Fruit fly (Drosophila melanogaster) Kc167 (cell line): ENCODE results near the gene Shawn.

Experiments
- Myc ChIP-seq: fragments of >200 bp; optimal IDR thresholded peaks from 2 replicates; lab custom pipeline; 2017; ENCODE audit warnings: missing external identifiers
- Sin3A ChIP-seq: fragments of >200 bp; optimal IDR thresholded peaks from 2 replicates; lab custom pipeline; 2018; ENCODE audit warnings: missing external identifiers
- h ChIP-seq: fragments of >200 bp; optimal IDR thresholded peaks from 3 replicates; lab custom pipeline; 2018; ENCODE audit warnings: missing external identifiers
- insv ChIP-seq: fragments of >200 bp; optimal IDR thresholded peaks from 3 replicates; lab custom pipeline; 2018; ENCODE audit warnings: missing external identifiers
- psq ChIP-seq: fragments of >200 bp; optimal IDR thresholded peaks from 2 replicates; lab custom pipeline; 2017; ENCODE audit warnings: missing external identifiers
- ttk ChIP-seq: sonication (Bioruptor generic); optimal IDR thresholded peaks from 2 replicates; lab custom pipeline; 2017; ENCODE audit warnings: missing external identifiers

Gene Shawn

DNA sequence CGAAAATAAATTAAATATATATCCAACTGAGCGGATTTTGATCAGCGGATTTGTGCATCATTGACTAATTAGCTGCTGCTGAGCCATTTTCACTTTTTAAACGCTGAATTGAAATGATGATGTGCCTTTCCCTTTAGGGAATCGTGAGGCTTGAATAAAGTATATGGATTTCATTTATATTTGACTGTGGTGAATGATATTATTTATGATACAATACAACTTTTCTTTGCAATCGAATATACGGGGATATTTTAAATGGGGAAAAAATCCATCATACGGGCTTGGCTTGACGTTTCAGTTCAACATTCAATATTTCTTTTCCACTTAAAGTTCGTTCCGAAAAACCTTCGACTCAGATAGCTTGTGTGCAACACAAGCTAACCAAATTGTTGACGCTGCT lies at the start of gene Shawn, which contains the start of gene Tyler:
Shawn (plus strand) TSS at position 301 of the 400 bp plus-strand sequence.
Tyler (plus strand) TSS at position 301 of the 400 bp plus-strand sequence.
- TF ChIP-seq insv (lab: Kevin White, UChicago) = no peak
- no peak for TF ChIP-seq Myc (lab: Kevin White, UChicago)
- no peak for TF ChIP-seq Sin3A
- TF ChIP-seq h = no peak
- no peak for TF ChIP-seq ttk (lab: Kevin White, UChicago)
- TF ChIP-seq psq (lab: Kevin White, UChicago) = no peak

DNA sequence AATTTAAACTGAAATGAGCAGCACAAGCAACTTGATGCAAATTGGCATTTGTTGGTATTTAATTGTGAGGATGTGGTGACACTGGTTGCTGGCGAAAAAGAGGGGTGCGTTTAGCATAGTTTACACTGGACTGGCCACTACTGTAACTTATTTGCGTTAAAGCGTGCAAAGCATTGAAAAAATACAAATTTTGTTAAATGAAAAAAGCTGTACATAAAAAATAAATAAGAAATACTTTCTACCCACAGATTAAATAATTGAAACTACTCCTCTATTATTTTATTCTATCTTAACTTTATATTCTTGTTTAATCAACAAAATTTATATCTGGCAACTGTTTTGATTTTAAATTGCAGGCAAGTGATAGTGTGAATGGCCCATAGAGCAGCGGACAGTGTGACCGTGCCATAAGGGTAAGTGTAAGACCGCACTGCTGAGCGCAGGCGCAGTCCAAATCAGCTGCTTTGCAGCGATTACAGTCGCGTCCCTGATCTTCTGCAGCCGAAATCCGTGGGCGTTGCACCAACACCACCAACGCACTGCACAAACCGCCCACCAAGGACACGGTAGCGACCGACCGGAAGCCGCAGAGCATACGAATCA lies 45.5 kb upstream of the Shawn start, which contains the start of the genes Grip84 and car:
Grip84 (minus strand) TSS at position 51 of the 603 bp plus-strand sequence.
car (plus strand) TSS at position 306 of the 603 bp plus-strand sequence.
- TF ChIP-seq insv (lab: Kevin White, UChicago) (no peak), h (no peak), psq (lab: Kevin White, UChicago) (no peak), ttk (lab: Kevin White, UChicago) (no peak), Myc (lab: Kevin White, UChicago) (no peak)

DNA sequence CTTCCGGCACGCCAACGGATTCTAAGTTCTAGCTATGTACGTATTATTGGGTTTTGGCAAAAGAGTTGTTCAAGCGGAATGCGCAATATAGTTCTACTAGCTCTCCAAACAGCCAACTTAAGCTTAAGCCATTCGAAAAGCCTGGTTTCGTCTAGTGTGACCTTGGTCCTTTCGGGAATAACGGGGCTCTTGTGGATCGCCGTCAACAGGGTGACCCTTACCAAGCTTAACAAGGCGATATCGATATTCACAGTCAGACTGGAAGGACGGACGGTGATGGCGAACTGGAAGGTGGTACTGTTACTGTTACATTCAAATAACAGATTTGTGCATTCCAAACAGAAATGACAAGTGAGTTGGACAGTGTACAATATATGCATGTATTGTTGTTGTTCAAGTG lies 37.6 kb upstream of the Shawn start:
- TF ChIP-seq Sin3A (no peak), Myc (lab: Kevin White, UChicago) (no peak), h (no peak), psq (lab: Kevin White, UChicago) (no peak), ttk (lab: Kevin White, UChicago) (no peak), insv (lab: Kevin White, UChicago) (no peak)

DNA sequence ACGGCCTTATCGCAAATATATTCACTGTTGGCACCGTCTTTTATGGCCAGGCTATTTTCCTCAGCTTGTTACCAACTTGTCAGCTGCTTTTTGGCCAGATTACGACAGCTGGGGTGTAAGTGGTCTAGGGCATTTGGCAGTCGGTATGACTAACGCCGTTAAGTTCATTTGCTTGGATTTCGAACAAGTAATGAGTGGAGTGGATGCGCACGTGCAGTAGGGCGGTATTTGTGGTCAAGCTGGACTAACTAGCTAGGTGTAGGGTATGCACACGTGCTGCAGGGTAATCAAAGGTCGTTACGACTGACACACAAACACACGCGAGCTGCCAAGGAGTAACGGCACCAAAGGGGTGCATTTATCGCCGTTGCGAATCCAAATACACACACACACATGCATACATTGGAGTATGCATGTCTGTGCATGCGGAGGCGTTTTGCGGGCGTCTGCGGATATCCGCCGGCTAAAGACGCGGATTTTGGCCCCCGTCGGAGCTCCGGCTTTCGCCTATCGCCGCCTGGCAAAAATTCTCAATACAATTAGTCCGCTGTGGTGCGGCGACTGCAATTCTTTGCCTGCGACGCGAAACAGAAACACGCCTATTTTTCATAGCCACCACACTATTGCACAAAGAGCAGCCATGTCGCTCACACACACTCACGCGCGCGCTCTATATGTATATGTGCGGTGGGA lies 33.2 kb upstream of the Shawn start:
- no peak for TF ChIP-seq insv (lab: Kevin White, UChicago)
- TF ChIP-seq ttk (lab: Kevin White, UChicago) = peak; percentile 6
- no peak for TF ChIP-seq Sin3A

DNA sequence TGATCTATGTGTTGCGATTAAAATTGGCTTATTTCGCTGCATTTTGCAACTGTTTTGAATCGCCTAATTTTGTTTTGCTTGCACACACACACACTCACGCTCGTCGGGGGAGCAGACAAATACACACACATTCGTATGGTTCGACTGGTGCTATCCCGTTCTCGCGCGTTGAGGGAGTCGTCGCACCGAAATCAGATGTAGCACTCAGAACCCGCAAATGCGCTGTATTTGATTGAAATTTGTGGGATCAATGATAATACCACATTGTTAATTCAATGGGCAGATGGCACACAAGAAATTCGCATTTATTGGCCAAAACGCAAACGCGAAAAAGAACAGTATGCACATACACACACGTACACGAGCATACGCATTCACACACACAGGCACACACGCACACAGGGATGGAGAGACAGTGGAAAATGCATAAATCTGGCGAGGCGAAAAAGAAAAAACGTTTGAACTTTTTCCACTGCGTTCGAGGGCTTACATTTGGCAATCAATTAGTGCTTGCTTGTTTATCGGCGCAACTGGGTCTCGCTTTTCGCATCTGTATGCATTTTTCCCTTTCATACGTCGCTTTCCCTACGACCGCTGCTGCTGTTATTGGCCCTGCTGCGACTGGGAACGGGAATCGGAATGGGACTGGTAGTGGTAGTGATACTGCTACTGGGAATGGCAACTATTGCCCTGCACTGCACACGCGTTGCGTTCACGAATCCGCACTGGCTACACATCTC lies 32.2 kb upstream of the Shawn start:
- TF ChIP-seq insv (lab: Kevin White, UChicago) (no peak), ttk (lab: Kevin White, UChicago) (no peak), psq (lab: Kevin White, UChicago) (no peak), Myc (lab: Kevin White, UChicago) (no peak), Sin3A (no peak), h (no peak)

DNA sequence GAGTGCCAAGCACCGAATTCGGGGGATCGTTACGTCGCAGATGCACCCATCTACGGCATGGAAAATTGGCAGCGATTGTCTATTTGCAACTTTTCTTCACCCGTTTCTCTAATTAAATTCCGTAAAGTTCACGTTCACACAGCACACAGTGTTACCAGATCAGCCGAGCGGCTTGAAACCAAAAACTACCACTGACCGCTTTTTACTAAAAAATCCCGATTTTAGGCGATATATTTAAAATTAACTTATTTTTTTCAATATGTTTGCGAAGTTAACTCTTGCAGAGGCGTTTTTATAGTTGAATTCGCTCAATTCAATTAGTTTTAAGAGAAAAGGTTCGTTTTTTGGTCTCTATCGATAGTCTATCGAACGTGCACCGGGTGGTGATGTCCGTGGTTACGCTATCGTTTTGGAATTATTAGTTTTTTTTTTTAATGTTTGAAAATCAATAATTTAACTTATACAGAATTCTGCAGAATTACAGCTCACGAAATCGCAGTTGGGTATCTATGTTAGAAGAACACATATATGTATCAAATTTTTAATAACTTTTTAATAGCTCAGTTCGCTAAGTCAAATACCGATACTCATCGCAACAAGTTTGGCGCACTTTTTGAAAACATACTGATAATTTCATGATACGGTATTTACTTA lies 31.6 kb upstream of the Shawn start, which contains the start of gene Tao:
Tao (minus strand) TSS at position 153 of the 654 bp plus-strand sequence.
- TF ChIP-seq ttk (lab: Kevin White, UChicago) (no peak), h (no peak), Sin3A (no peak), Myc (lab: Kevin White, UChicago) (no peak), psq (lab: Kevin White, UChicago) (no peak)

DNA sequence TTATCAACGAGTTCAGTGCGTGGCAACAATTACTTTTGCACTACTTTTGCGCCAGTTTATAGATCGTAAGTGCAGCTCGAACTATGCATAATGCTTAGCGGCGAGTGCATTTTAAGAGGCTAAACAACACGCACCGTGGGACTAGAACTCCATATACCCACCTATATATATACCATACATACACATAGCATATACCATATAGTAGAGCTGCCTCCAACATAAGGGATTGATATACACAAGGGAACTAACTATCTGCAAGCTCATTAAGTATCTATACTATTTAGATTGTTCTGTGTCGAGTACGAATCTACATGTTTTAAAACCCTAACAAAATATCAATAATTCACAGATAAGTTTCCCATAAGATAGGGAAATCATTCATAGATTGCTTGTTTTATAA lies 29.4 kb upstream of the Shawn start, which contains the start of gene CG14218:
CG14218 (minus strand) TSS at position 101 of the 400 bp plus-strand sequence.
- TF ChIP-seq Myc (lab: Kevin White, UChicago) (no peak), Sin3A (no peak), psq (lab: Kevin White, UChicago) (no peak), insv (lab: Kevin White, UChicago) (no peak)

DNA sequence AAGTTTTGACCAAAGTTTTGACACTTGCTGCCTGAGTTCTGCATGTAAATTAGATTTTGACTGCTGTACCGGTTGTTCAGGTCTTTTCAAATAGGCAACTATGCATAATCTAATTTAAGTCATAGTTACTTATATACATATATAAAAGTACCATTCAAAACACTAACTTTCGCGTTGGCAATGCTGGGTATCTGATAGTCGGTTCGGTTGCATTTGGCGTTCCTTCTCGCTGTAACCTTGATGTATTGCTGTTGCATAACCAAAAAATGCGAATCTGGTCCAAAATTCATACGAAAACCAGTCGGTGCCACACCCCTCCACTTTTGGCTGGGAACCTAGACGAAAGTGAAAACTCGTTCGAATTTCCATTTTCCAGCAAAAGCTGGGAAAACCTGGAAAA lies 28.6 kb upstream of the Shawn start:
- TF ChIP-seq ttk (lab: Kevin White, UChicago) (no peak), psq (lab: Kevin White, UChicago) (no peak), insv (lab: Kevin White, UChicago) (no peak), Sin3A (no peak), Myc (lab: Kevin White, UChicago) (no peak), h (no peak)

DNA sequence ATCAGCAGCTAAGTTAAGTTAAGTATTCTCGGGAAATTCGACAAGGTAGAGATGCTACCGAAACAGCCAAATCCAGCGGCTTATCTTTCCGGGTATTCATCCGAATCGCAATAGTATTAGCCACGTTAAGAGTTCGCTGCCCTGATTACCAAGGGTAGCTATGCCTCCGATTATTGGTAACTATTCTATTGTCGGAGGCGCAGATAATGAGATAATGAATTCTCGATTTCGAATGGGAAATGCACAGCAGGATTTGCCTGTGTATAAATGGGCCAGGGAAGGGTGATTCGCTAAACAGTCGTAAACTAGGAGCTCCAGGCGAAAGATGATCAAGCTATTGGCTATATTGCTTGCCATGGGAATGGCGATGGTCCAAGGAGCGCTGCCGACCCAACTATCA lies 28.0 kb upstream of the Shawn start, which contains the start of gene CG14204:
CG14204 (plus strand) TSS at position 301 of the 400 bp plus-strand sequence.
- TF ChIP-seq h = no peak
- TF ChIP-seq insv (lab: Kevin White, UChicago) = no peak
- no peak for TF ChIP-seq Sin3A
- TF ChIP-seq ttk (lab: Kevin White, UChicago) = no peak
- no peak for TF ChIP-seq psq (lab: Kevin White, UChicago)
- TF ChIP-seq Myc (lab: Kevin White, UChicago) = no peak

DNA sequence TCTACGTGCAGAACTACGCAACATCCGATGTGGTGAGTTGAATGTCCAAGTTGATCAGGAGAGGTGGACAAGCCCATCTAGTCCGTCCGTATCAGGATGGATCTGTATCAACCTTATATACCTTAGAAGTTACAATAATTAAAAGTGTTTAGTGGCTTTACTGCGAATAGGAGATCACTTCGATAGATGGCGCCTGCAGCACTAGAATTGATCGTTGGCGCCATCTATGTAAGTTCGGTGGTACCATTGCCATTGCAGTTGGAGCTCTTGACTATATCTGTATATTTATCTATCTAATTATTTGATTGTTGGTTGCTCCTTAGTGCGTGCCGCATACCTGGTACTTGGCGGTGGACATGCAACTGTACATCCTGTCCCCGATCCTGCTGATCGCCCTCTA lies 26.2 kb upstream of the Shawn start:
- TF ChIP-seq insv (lab: Kevin White, UChicago) = no peak
- no peak for TF ChIP-seq psq (lab: Kevin White, UChicago)
- TF ChIP-seq Sin3A = no peak
- TF ChIP-seq h = no peak
- TF ChIP-seq ttk (lab: Kevin White, UChicago) = no peak
- no peak for TF ChIP-seq Myc (lab: Kevin White, UChicago)

DNA sequence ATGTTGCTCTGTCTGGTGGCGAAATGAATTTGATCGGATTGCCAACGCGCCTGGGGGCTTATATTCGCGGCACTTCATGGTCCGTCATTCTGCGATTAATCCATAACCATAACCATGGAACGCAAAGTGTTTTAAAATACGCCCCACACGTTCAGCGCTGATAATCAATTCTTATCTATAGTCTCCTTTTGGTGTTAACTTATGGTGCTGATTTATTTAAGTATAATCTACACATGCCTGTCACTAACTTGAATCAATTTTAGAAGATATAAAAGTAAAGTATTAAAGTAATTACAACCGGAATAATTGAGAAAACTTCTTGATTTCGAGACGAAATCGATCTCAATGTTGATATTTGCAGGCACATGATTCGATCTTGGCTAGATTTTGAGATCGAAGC lies 21.3 kb upstream of the Shawn start, which contains the start of gene CG14219:
CG14219 (minus strand) TSS at position 101 of the 400 bp plus-strand sequence.
- TF ChIP-seq Sin3A = no peak
- TF ChIP-seq insv (lab: Kevin White, UChicago) = no peak
